Fruit fly (Drosophila melanogaster): ENCODE data around the gene CG31524.

The CG31524 gene

DNA sequence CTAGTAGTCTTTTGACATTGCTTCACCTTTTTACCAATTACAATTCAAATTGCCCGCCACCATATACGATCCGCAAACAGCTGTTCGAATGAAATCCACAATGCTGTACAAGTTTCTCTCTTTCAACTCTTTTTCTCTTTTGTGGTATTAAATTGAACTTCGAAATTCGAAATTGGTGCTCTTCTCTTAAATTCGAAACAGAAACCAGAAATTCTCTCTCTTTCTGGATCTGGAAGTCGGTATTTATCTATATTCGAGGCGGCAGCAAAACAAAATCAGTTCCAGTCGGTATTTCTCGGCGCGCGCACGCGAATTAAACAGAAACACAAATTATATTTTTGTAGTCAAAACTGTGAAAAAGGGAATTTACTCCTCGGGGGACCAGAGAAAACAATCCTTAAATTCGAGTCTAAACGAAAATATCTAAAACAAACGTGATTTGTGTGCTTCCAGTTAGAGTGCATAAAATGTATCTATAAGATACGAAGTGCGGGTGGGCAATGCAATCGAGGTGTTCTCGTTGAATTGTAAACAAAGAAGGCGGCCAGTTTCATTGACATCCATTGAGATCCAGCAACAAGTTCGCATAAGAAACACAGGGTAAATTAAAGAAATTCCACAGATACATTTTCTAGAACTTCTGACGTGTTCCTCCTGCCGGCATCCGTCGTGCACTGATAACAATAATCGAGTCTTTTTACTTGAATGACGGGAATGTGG, 48.2 kb downstream of the CG31524 start, which contains the start of gene PH4alphaEFB (continued):
- TF ChIP-seq ab (GFP tag; optimal IDR thresholded peaks at IDR 0.05) (no peak), yki (optimal IDR thresholded peaks at IDR 0.05) (peak; percentile 17), lbe (GFP tag; optimal IDR thresholded peaks at IDR 0.05) (peak; percentile 47), zen2 (GFP tag; IDR thresholded peaks at IDR 0.05; ENCODE audit: partially characterized antibody) (peak; percentile 54; the same call in 2 of the 3 replicates), CG4854 (GFP tag; optimal IDR thresholded peaks at IDR 0.05) (no peak), Ssrp (tag; optimal IDR thresholded peaks at IDR 0.05) (no peak), CG34376 (GFP tag; optimal IDR thresholded peaks at IDR 0.05) (peak; percentile 74), ken (GFP tag; IDR thresholded peaks at IDR 0.05) (no peak), CG33213 (GFP tag; optimal IDR thresholded peaks at IDR 0.05) (no peak), Xrp1 (GFP tag; IDR thresholded peaks at IDR 0.05) (no peak), toy (GFP tag; IDR thresholded peaks at IDR 0.05) (no peak), CG6254 (GFP tag; optimal IDR thresholded peaks at IDR 0.05) (no peak), psq (GFP tag; optimal IDR thresholded peaks at IDR 0.05) (no peak), D (optimal IDR thresholded peaks at IDR 0.05) (no peak), D (GFP tag; optimal IDR thresholded peaks at IDR 0.05) (no peak), chinmo (GFP tag; IDR thresholded peaks at IDR 0.05; ENCODE audit: partially characterized antibody) (peak; percentile 56; the same call in 1 of the 4 replicates), run (tag; optimal IDR thresholded peaks at IDR 0.05) (no peak), CG10274 (GFP tag; optimal IDR thresholded peaks at IDR 0.05) (no peak), HLH4C (GFP tag; IDR thresholded peaks at IDR 0.05; ENCODE audit: partially characterized antibody) (0 out of 3 replicates have a peak, but pooled peaks have one; percentile 37), NC2α (GFP tag; optimal IDR thresholded peaks at IDR 0.05) (no peak), Dp (GFP tag; optimal IDR thresholded peaks at IDR 0.05) (peak; percentile 85), Sry-β (GFP tag; optimal IDR thresholded peaks at IDR 0.05) (no peak), CoRest (tag; optimal IDR thresholded peaks at IDR 0.05) (no peak), CG7786 (GFP tag; optimal IDR thresholded peaks at IDR 0.05) (no peak), CG7987 (GFP tag; optimal IDR thresholded peaks at IDR 0.05) (peak; percentile 8), mam (GFP tag; optimal IDR thresholded peaks at IDR 0.05) (no peak), slp2 (GFP tag; optimal IDR thresholded peaks at IDR 0.05) (no peak), CG11504 (tag; optimal IDR thresholded peaks at IDR 0.05) (peak; percentile 29), CG4404 (GFP tag; IDR thresholded peaks at IDR 0.05) (no peak), unpg (GFP tag; optimal IDR thresholded peaks at IDR 0.05) (no peak), crc (GFP tag; optimal IDR thresholded peaks at IDR 0.05) (no peak), ash1 (GFP tag; optimal IDR thresholded peaks at IDR 0.05) (no peak), CG13287 (GFP tag; IDR thresholded peaks at IDR 0.05; ENCODE audit: partially characterized antibody) (peak; percentile 45), CG13296 (GFP tag; optimal IDR thresholded peaks at IDR 0.05) (peak; percentile 6), CG4328 (GFP tag; optimal IDR thresholded peaks at IDR 0.05) (no peak), CG13424 (tag; optimal IDR thresholded peaks at IDR 0.05) (no peak), C15 (GFP tag; IDR thresholded peaks at IDR 0.05) (no peak), inv (GFP tag; IDR thresholded peaks at IDR 0.05; ENCODE audit: partially characterized antibody) (no peak), Trl (optimal IDR thresholded peaks at IDR 0.05) (peak; percentile 84 to 94), Trl (GFP tag; optimal IDR thresholded peaks at IDR 0.05) (no peak), CG17361 (GFP tag; IDR thresholded peaks at IDR 0.05) (no peak), CG3847 (GFP tag; IDR thresholded peaks at IDR 0.05) (no peak), YL-1 (GFP tag; optimal IDR thresholded peaks at IDR 0.05) (peak; percentile 27), MBD-R2 (GFP tag; IDR thresholded peaks at IDR 0.05) (no peak), CG5953 (GFP tag; IDR thresholded peaks at IDR 0.05) (0 out of 2 replicates have a peak, but pooled peaks have one; percentile 15), Spps (tag; optimal IDR thresholded peaks at IDR 0.05) (no peak), CG31365 (tag; optimal IDR thresholded peaks at IDR 0.05) (no peak), da (GFP tag; optimal IDR thresholded peaks at IDR 0.05) (no peak), Lhr (GFP tag; optimal IDR thresholded peaks at IDR 0.05) (no peak), CG6654 (GFP tag; optimal IDR thresholded peaks at IDR 0.05) (no peak), B-H1 (GFP tag; IDR thresholded peaks at IDR 0.05) (no peak)

Data from whole organism, embryonic.